Worm (Caenorhabditis elegans) whole organism, L1 larva: ENCODE results near the gene wbp-11.

Source experiments
- Y116A8C.19 ChIP-seq: sonication (generic microtip); optimal IDR thresholded peaks from 2 replicates; lab custom pipeline; 2016; ENCODE audit warnings: missing compliant biosample characterization, missing genetic modification characterization, borderline replicate concordance
- aha-1 ChIP-seq: fragments of 150-350 bp; optimal IDR thresholded peaks from 2 replicates; lab custom pipeline; 2014; ENCODE audit warnings: missing biosample characterization, missing genetic modification characterization
- alr-1 ChIP-seq: fragments of 200-800 bp; sonication (Bioruptor generic); optimal IDR thresholded peaks from 2 replicates; lab custom pipeline; 2018; ENCODE audit warnings: borderline replicate concordance, mild to moderate bottlenecking, missing genetic modification characterization, missing compliant biosample characterization
- blmp-1 ChIP-seq: fragments of 150-350 bp; optimal IDR thresholded peaks from 2 replicates; lab custom pipeline; 2014; ENCODE audit warnings: missing biosample characterization, missing genetic modification characterization
- dpl-1 ChIP-seq, 3 experiments: fragments of 150-350 bp in 2 of 3; sonication (generic microtip) in 1 of 3; optimal IDR thresholded peaks; 2 replicates each; lab custom pipeline; 2014 to 2017; ENCODE audit warnings: missing biosample characterization in 3 of 3, missing genetic modification characterization in 3 of 3, missing genetic modification reagents in 3 of 3
- dsc-1 ChIP-seq: sonication (generic microtip); optimal IDR thresholded peaks from 2 replicates; lab custom pipeline; 2016; ENCODE audit warnings: mild to moderate bottlenecking, missing genetic modification characterization, missing compliant biosample characterization
- efl-1 ChIP-seq, 4 experiments: fragments of 150-350 bp; optimal IDR thresholded peaks in 3 of 4; peaks in 1 of 4; 1 replicate in 1 of 4; 2 replicates in 3 of 4; lab custom pipeline; 2014; ENCODE audit warnings: missing biosample characterization in 2 of 4, missing genetic modification characterization in 2 of 4, missing genetic modification reagents in 2 of 4
- elt-2 ChIP-seq: sonication (generic microtip); optimal IDR thresholded peaks from 2 replicates; lab custom pipeline; 2016; ENCODE audit warnings: missing genetic modification characterization, mild to moderate bottlenecking, inconsistent platforms, missing compliant biosample characterization, missing genetic modification reagents
- elt-3 ChIP-seq, 6 experiments: fragments of 150-350 bp in 1 of 6; sonication (generic microtip); optimal IDR thresholded peaks; 2 replicates each; lab custom pipeline; 2017 to 2018; ENCODE audit warnings: missing biosample characterization in 6 of 6, missing genetic modification characterization in 6 of 6, inconsistent platforms in 1 of 6
- fkh-10 ChIP-seq: sonication (generic microtip); optimal IDR thresholded peaks from 2 replicates; lab custom pipeline; 2017; ENCODE audit warnings: missing biosample characterization, missing genetic modification reagents, missing genetic modification characterization
- jun-1 ChIP-seq: fragments of 150-350 bp; optimal IDR thresholded peaks from 2 replicates; lab custom pipeline; 2014; ENCODE audit warnings: missing biosample characterization, missing genetic modification reagents, missing genetic modification characterization
- lin-14 ChIP-seq: fragments of 200-800 bp; sonication (Bioruptor generic); optimal IDR thresholded peaks from 2 replicates; lab custom pipeline; 2018; ENCODE audit warnings: mild to moderate bottlenecking, missing genetic modification characterization, moderate library complexity, missing compliant biosample characterization
- lsy-2 ChIP-seq, 2 experiments: fragments of 150-350 bp; optimal IDR thresholded peaks; 2 replicates each; lab custom pipeline; 2014; ENCODE audit warnings: missing biosample characterization in 2 of 2, missing genetic modification characterization in 2 of 2
- mdl-1 ChIP-seq, 2 experiments: fragments of 150-350 bp; optimal IDR thresholded peaks; 2 replicates each; lab custom pipeline; 2014 to 2017; ENCODE audit warnings: missing biosample characterization in 2 of 2, missing genetic modification characterization in 2 of 2, inconsistent platforms in 1 of 2
- mep-1 ChIP-seq: fragments of 150-350 bp; optimal IDR thresholded peaks from 2 replicates; lab custom pipeline; 2014; ENCODE audit warnings: missing biosample characterization, missing genetic modification characterization
- nhr-11 ChIP-seq: fragments of 150-350 bp; optimal IDR thresholded peaks from 2 replicates; lab custom pipeline; 2014; ENCODE audit warnings: missing biosample characterization, missing genetic modification characterization
- nhr-19 ChIP-seq: fragments of 200-800 bp; sonication (Bioruptor generic); conservative IDR thresholded peaks from 2 replicates; pipeline ENCODE4 v1.3.6; 2022; ENCODE audit warnings: missing genetic modification characterization, missing compliant biosample characterization
- nhr-237 ChIP-seq: fragments of 150-350 bp; optimal IDR thresholded peaks from 2 replicates; lab custom pipeline; 2014; ENCODE audit warnings: missing biosample characterization, missing genetic modification characterization
- nhr-71 ChIP-seq: sonication (generic microtip); optimal IDR thresholded peaks from 2 replicates; lab custom pipeline; 2016; ENCODE audit warnings: mild to moderate bottlenecking, missing genetic modification characterization, moderate library complexity, missing compliant biosample characterization
- pax-3 ChIP-seq: fragments of 200-800 bp; sonication (Bioruptor generic); optimal IDR thresholded peaks from 2 replicates; lab custom pipeline; 2018; ENCODE audit warnings: mild to moderate bottlenecking, missing genetic modification characterization, moderate library complexity, missing compliant biosample characterization
- rnt-1 ChIP-seq: sonication (generic microtip); optimal IDR thresholded peaks from 2 replicates; lab custom pipeline; 2016; ENCODE audit warnings: mild to moderate bottlenecking, missing genetic modification characterization, moderate library complexity, missing compliant biosample characterization
- skn-1 ChIP-seq: fragments of 150-350 bp; optimal IDR thresholded peaks from 2 replicates; lab custom pipeline; 2014; ENCODE audit warnings: missing biosample characterization, missing genetic modification characterization
- snu-23 ChIP-seq: sonication (generic microtip); optimal IDR thresholded peaks from 2 replicates; lab custom pipeline; 2016; ENCODE audit warnings: missing genetic modification characterization, missing compliant biosample characterization
- unc-130 ChIP-seq: fragments of 150-350 bp; optimal IDR thresholded peaks from 2 replicates; lab custom pipeline; 2017; ENCODE audit warnings: missing biosample characterization, missing genetic modification characterization, inconsistent platforms
- zip-4 ChIP-seq: fragments of 200-800 bp; sonication (Bioruptor generic); optimal IDR thresholded peaks from 2 replicates; lab custom pipeline; 2018; ENCODE audit warnings: mild to moderate bottlenecking, missing genetic modification characterization, moderate library complexity, missing compliant biosample characterization

wbp-11 gene

DNA sequence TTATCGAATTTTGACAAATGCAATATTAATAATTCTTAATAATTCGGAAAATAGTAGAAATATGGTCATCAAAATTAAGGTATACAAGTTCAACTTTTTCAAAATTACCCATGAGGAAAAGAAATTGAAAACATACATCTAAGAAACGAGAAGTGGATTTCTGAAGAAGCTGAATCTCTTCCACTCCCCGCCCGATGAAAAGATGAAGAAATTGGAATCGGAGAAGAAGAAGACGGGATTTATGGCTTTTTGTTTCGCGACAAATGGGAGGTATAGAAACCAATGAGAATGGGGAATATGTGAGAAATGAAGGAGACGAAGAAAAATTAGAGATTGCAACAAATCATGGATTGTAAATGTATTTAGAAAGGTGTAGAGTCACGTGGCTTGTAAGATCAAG, 30.3 kb downstream of the wbp-11 start:
- TF ChIP-seq blmp-1 (tag; lab: Kevin White, UChicago) (peak; percentile 53), jun-1 (no peak), rnt-1 (tag; lab: Kevin White, UChicago) (peak; percentile 43), dsc-1 (tag; lab: Kevin White, UChicago) (peak; percentile 54), dpl-1 (GFP tag; optimal IDR thresholded peaks at IDR 0.05; lab: Kevin White, UChicago) (no peak), nhr-71 (tag; lab: Kevin White, UChicago) (peak; percentile 46)

DNA sequence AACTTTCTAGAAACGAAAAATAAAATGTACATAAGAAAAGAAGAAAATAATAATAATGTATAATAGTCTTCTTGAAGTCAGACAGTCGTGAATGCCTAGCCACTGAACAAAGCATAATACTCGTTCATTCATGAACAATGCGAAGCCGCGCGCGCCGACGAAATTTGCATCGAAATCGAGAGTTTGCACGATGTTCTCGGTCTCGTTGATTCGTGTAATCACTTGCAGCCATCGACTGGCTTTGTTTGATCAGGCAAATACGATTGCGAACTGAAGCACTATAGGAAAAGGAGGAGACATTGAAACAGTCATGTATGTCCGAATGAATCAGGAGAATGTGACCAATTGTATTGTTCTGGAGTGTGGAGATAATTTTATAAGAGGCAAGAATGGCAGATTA, 31.0 kb downstream of the wbp-11 start:
- TF ChIP-seq blmp-1 (tag; lab: Kevin White, UChicago) (peak; percentile 95), zip-4 (GFP tag; lab: Kevin White, UChicago) (no peak)
- TF ChIP-seq, all 84 proteins: peak for 1

DNA sequence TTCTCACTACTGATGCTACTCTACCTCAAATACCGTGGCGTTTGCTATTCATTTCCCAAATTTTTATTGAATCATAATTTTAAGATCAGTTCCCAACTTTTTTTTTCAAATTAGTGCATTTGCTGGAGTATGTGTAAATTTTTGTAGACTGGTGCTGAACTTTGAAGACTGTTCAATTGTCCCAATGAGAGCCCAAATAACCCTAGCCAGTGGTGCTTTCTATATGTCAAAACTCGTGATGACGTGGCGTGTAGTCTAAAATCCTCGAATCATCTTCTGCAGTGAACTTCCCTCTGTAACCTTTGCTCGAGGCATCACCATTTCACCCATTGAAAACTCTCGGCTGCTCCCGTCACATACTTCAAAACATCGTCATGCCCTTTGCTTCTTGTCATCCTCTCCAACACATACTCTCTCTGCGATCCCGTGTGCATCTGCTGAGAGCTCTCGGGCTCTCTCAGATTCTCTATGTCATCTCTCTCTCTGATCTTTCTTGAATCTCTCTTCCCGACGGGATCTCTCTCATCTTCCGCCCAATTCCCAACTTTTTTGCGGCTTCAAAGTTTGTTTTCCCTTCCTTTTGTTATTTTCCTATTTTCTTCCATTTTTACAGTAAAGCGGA, 31.8 kb downstream of the wbp-11 start:
- TF ChIP-seq dsc-1 (tag; lab: Kevin White, UChicago) (peak; percentile 28), lin-14 (GFP tag; lab: Kevin White, UChicago) (peak; percentile 46), snu-23 (GFP tag; lab: Kevin White, UChicago) (peak; percentile 43), rnt-1 (tag; lab: Kevin White, UChicago) (peak; percentile 74), Y116A8C.19 (tag; lab: Kevin White, UChicago) (no peak), pax-3 (tag; lab: Kevin White, UChicago) (no peak), efl-1 (optimal IDR thresholded peaks at IDR 0.05; lab: Kevin White, UChicago) (no peak), efl-1 (GFP tag; optimal IDR thresholded peaks at IDR 0.05 in 1 of 2; lab: Kevin White, UChicago) (peak in 1 of 2 experiments; percentile 47), lsy-2 (tag; optimal IDR thresholded peaks at IDR 0.05; lab: Kevin White, UChicago) (peak in 1 of 2 experiments; percentile 23), mdl-1 (tag; optimal IDR thresholded peaks at IDR 0.05; lab: Kevin White, UChicago) (peak in 1 of 2 experiments; percentile 24), nhr-19 (0 out of 2 replicates have a peak, but pooled peaks have one; percentile 10), nhr-71 (tag; lab: Kevin White, UChicago) (peak; percentile 51), alr-1 (no peak), nhr-237 (tag; lab: Kevin White, UChicago) (no peak), unc-130 (tag; lab: Kevin White, UChicago) (peak; percentile 47), skn-1 (tag; lab: Kevin White, UChicago) (no peak), nhr-11 (tag; lab: Kevin White, UChicago) (peak; percentile 42)
- TF ChIP-seq, all 84 proteins: peak for 11

DNA sequence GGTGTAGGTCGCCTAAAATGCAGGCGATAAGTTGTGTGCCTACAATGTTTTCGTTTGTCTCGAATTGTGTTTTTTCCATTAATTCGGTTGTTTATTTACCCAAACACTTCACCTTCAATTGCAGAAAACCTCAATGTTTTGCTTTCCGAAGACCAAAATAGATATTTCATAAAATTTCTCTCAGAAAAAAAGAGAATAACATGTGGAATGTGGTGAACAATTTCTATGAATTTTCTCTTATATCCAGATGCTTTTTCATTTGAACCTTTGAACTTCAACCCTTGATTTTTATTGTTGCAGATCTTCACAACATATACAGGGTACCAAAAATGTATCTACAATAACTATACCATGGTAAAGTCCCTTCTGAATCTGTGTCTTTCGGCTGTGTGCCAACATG, 33.7 kb downstream of the wbp-11 start, which contains the start of gene T01E8.1:
T01E8.1 (plus strand) TSS at position 301 of the 400 bp plus-strand sequence.
- TF ChIP-seq dsc-1 (tag; lab: Kevin White, UChicago) (peak; percentile 37), mep-1 (tag; lab: Kevin White, UChicago) (no peak)

DNA sequence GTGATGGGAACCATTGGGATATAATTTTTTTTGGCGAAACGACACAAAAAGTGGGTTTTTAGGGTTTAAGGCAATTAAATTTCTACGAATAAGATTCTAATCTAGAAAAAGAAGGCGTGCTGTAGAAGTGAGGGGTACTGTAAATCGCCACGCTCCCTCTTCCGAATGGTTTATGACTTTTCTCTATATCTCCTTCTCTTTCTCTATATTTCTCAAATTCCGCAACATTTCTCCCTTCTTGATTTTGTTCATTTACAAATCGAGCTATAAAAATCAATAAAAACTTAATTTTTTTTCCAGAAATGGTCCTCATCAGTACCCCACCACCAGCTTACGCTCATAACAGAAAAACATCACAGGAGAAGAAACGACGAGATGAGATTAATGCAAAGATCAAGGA, 45.4 kb downstream of the wbp-11 start, which contains the start of gene ref-1:
ref-1 (plus strand) TSS at position 301 of the 400 bp plus-strand sequence.
- no peak for TF ChIP-seq aha-1 (tag; lab: Kevin White, UChicago)
- no peak for TF ChIP-seq efl-1 (optimal IDR thresholded peaks at IDR 0.05; lab: Kevin White, UChicago)
- peak in 1 of 2 experiments; percentile 54 for TF ChIP-seq efl-1 (GFP tag; optimal IDR thresholded peaks at IDR 0.05 in 1 of 2; lab: Kevin White, UChicago)

DNA sequence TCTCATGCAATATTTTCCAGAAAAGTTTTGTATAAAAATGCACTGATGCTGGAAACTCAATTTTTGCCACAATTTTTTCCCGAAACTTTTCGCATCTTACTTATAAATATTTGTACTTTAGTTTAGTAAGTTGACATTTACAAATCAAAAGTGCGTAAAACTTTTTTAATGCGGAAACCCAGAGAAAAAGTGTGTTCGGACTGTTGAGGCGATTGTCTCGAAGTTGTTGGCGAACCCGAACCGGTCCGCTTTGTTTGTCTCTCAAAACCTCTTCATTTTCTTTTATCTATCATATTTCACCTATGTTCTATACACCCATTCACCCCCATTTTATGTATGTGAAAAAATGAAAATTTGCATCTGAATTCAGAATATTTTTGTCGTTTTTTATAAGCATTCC, 47.9 kb downstream of the wbp-11 start:
- TF ChIP-seq blmp-1 (tag; lab: Kevin White, UChicago) (peak; percentile 26), lin-14 (GFP tag; lab: Kevin White, UChicago) (peak; percentile 66), elt-3 (tag; optimal IDR thresholded peaks at IDR 0.05; lab: Kevin White, UChicago) (no peak)

DNA sequence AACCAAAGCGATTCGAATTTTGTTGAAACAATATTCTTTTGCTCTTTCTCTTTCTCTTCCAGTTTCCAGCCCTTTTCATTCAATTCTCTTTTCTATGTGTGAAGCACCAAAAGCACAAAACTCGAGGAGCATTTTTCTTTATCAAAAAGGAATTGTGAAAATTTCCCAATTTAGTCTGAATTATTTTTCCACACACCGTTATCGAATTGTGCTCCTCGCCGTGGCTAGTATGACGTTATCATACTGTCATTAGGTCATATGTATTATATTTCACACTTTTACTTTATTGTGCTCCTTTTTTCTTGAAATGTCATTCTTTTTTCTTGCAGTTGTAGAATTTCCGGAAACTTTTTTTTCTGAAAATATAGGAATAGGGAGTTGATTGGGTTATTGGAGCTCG, 48.9 kb downstream of the wbp-11 start:
- TF ChIP-seq fkh-10 (GFP tag; lab: Kevin White, UChicago) = no peak
- TF ChIP-seq elt-2 (tag; lab: Kevin White, UChicago) = peak; percentile 68
